Fruit fly (Drosophila melanogaster) whole organism, embryonic: ENCODE results near the gene cup.

Experiments
- ATbp ChIP-seq: fragments of 200-800 bp; sonication (Bioruptor generic); optimal IDR thresholded peaks from 2 replicates; lab custom pipeline; 2017; ENCODE audit warnings: missing biosample characterization, mild to moderate bottlenecking, missing genetic modification characterization, missing genetic modification reagents
- Adf1 ChIP-seq: fragments of 200-800 bp; sonication (Bioruptor generic); IDR thresholded peaks from 2 replicates; pipeline ENCODE4 v1.3.6; 2022; ENCODE audit warnings: missing biosample characterization, missing genetic modification characterization
- CG10274 ChIP-seq: fragments of 200-800 bp; sonication (Bioruptor generic); optimal IDR thresholded peaks from 3 replicates; lab custom pipeline; 2017; ENCODE audit warnings: missing biosample characterization, mild to moderate bottlenecking, missing genetic modification characterization
- CG11085 ChIP-seq: fragments of 200-800 bp; sonication (Bioruptor generic); IDR thresholded peaks from 2 replicates; pipeline ENCODE4 v1.3.6; 2022; ENCODE audit warnings: missing biosample characterization, missing genetic modification characterization
- CG12104 ChIP-seq: fragments of 200-800 bp; sonication (Bioruptor generic); optimal IDR thresholded peaks from 3 replicates; lab custom pipeline; 2016; ENCODE audit warnings: missing biosample characterization, missing genetic modification characterization
- CG12744 ChIP-seq: fragments of 200-800 bp; sonication (Bioruptor generic); optimal IDR thresholded peaks from 2 replicates; lab custom pipeline; 2016; ENCODE audit warnings: missing biosample characterization, missing genetic modification characterization
- CG15601 ChIP-seq: fragments of 200-800 bp; sonication (Bioruptor generic); optimal IDR thresholded peaks from 3 replicates; lab custom pipeline; 2019; ENCODE audit warnings: missing biosample characterization, mild to moderate bottlenecking, missing genetic modification characterization, moderate library complexity
- CG17829 ChIP-seq: fragments of 200-800 bp; optimal IDR thresholded peaks from 2 replicates; lab custom pipeline; 2019; ENCODE audit warnings: missing biosample characterization, mild to moderate bottlenecking, missing genetic modification characterization, moderate library complexity
- CG1792 ChIP-seq: fragments of 200-800 bp; sonication (Bioruptor generic); optimal IDR thresholded peaks from 2 replicates; lab custom pipeline; 2016; ENCODE audit warnings: missing biosample characterization, missing genetic modification characterization
- CG18599 ChIP-seq: fragments of 200-800 bp; sonication (Bioruptor generic); optimal IDR thresholded peaks from 3 replicates; lab custom pipeline; 2017; ENCODE audit warnings: missing biosample characterization, missing genetic modification characterization, mild to moderate bottlenecking, moderate library complexity, missing genetic modification reagents
- CG2129 ChIP-seq: fragments of 200-800 bp; sonication (Bioruptor generic); IDR thresholded peaks from 2 replicates; pipeline ENCODE4 v1.3.6; 2022; ENCODE audit warnings: missing biosample characterization, missing genetic modification characterization; ENCODE audit not compliant: partially characterized antibody
- CG2199 ChIP-seq: fragments of 200-800 bp; sonication (Bioruptor generic); IDR thresholded peaks from 3 replicates; pipeline ENCODE4 v1.3.6; 2022; ENCODE audit warnings: missing biosample characterization, missing genetic modification characterization
- CG32767 ChIP-seq: fragments of 200-800 bp; sonication (Bioruptor generic); IDR thresholded peaks from 2 replicates; pipeline ENCODE4 v1.3.6; 2022; ENCODE audit warnings: missing biosample characterization, missing genetic modification characterization
- CG4617 ChIP-seq: fragments of 200-800 bp; sonication (Bioruptor generic); optimal IDR thresholded peaks from 3 replicates; lab custom pipeline; 2016; ENCODE audit warnings: missing biosample characterization, missing genetic modification characterization, borderline replicate concordance
- CG4707 ChIP-seq: fragments of 200-800 bp; sonication (Bioruptor generic); optimal IDR thresholded peaks from 2 replicates; lab custom pipeline; 2018; ENCODE audit warnings: missing biosample characterization, mild to moderate bottlenecking, missing genetic modification characterization, moderate library complexity
- CG5245 ChIP-seq: fragments of 200-800 bp; sonication (Bioruptor generic); optimal IDR thresholded peaks from 3 replicates; lab custom pipeline; 2016; ENCODE audit warnings: missing biosample characterization, missing genetic modification characterization
- CG7786 ChIP-seq: fragments of 200-800 bp; sonication (Bioruptor generic); optimal IDR thresholded peaks from 2 replicates; lab custom pipeline; 2016; ENCODE audit warnings: missing biosample characterization, missing genetic modification characterization
- CG8089 ChIP-seq: fragments of 200-800 bp; sonication (Bioruptor generic); optimal IDR thresholded peaks from 3 replicates; lab custom pipeline; 2016; ENCODE audit warnings: missing biosample characterization, missing genetic modification characterization
- CG8478 ChIP-seq: fragments of >200 bp; optimal IDR thresholded peaks from 2 replicates; lab custom pipeline; 2018
- D19A ChIP-seq: fragments of 200-800 bp; optimal IDR thresholded peaks from 3 replicates; lab custom pipeline; 2019; ENCODE audit warnings: missing biosample characterization, mild to moderate bottlenecking, missing genetic modification characterization, moderate library complexity
- Dfd ChIP-seq, 2 experiments: fragments of >200 bp; optimal IDR thresholded peaks; 2 replicates each; lab custom pipeline; 2017; ENCODE audit warnings: missing biosample characterization in 2 of 2, missing genetic modification characterization in 2 of 2
- Ets97D ChIP-seq: fragments of 200-800 bp; sonication (Bioruptor generic); optimal IDR thresholded peaks from 3 replicates; lab custom pipeline; 2016; ENCODE audit warnings: missing biosample characterization, missing genetic modification characterization
- H15 ChIP-seq: fragments of 200-800 bp; sonication (Bioruptor generic); IDR thresholded peaks from 3 replicates; pipeline ENCODE4 v1.3.6; 2022; ENCODE audit warnings: missing biosample characterization, missing genetic modification characterization
- Hey ChIP-seq: fragments of 200-800 bp; sonication (Bioruptor generic); optimal IDR thresholded peaks from 3 replicates; lab custom pipeline; 2018; ENCODE audit warnings: missing biosample characterization, mild to moderate bottlenecking, missing genetic modification characterization
- HmgD ChIP-seq: fragments of 200-800 bp; sonication (Bioruptor generic); optimal IDR thresholded peaks from 3 replicates; lab custom pipeline; 2016; ENCODE audit warnings: missing biosample characterization, missing genetic modification characterization
- Hsf ChIP-seq: fragments of 200-800 bp; sonication (Bioruptor generic); optimal IDR thresholded peaks from 3 replicates; lab custom pipeline; 2016; ENCODE audit warnings: missing biosample characterization, missing genetic modification characterization
- Lhr ChIP-seq: fragments of 200-800 bp; sonication (Bioruptor generic); optimal IDR thresholded peaks from 3 replicates; lab custom pipeline; 2017; ENCODE audit warnings: mild to moderate bottlenecking, missing biosample characterization, missing genetic modification reagents, missing genetic modification characterization
- Lim3 ChIP-seq: fragments of 200-800 bp; sonication (Bioruptor generic); IDR thresholded peaks from 2 replicates; pipeline ENCODE4 v1.3.6; 2022; ENCODE audit warnings: missing biosample characterization, missing genetic modification characterization
- Nf-YA ChIP-seq: fragments of 200-800 bp; sonication (Bioruptor generic); IDR thresholded peaks from 2 replicates; pipeline ENCODE4 v1.3.6; 2022; ENCODE audit warnings: missing biosample characterization, missing genetic modification characterization
- NfI ChIP-seq: fragments of 200-800 bp; sonication (Bioruptor generic); optimal IDR thresholded peaks from 3 replicates; lab custom pipeline; 2018; ENCODE audit warnings: missing biosample characterization, mild to moderate bottlenecking, missing genetic modification characterization, moderate library complexity
- Sox100B ChIP-seq: fragments of 200-800 bp; sonication (Bioruptor generic); optimal IDR thresholded peaks from 3 replicates; lab custom pipeline; 2018; ENCODE audit warnings: missing biosample characterization, mild to moderate bottlenecking, missing genetic modification characterization
- Sry-δ ChIP-seq: fragments of 200-800 bp; sonication (Bioruptor generic); optimal IDR thresholded peaks from 2 replicates; lab custom pipeline; 2016; ENCODE audit warnings: missing biosample characterization, missing genetic modification characterization
- Taf1 ChIP-seq: fragments of 200-800 bp; sonication (Bioruptor generic); IDR thresholded peaks from 2 replicates; pipeline ENCODE4 v1.3.6; 2022; ENCODE audit warnings: missing biosample characterization, missing genetic modification characterization
- Usf ChIP-seq: fragments of 200-800 bp; sonication (Bioruptor generic); optimal IDR thresholded peaks from 2 replicates; lab custom pipeline; 2017; ENCODE audit warnings: missing genotype, missing biosample characterization, missing genetic modification characterization
- br ChIP-seq: fragments of >200 bp; optimal IDR thresholded peaks from 2 replicates; lab custom pipeline; 2017
- cg ChIP-seq: fragments of 200-800 bp; sonication (Bioruptor generic); optimal IDR thresholded peaks from 3 replicates; lab custom pipeline; 2019; ENCODE audit warnings: missing biosample characterization, mild to moderate bottlenecking, missing genetic modification characterization, moderate library complexity
- chinmo ChIP-seq: fragments of 200-800 bp; sonication (Bioruptor generic); IDR thresholded peaks from 4 replicates; pipeline ENCODE4 v1.3.6; 2022; ENCODE audit warnings: missing biosample characterization, missing genetic modification characterization; ENCODE audit not compliant: partially characterized antibody
- da ChIP-seq: fragments of 200-800 bp; sonication (Bioruptor generic); optimal IDR thresholded peaks from 2 replicates; lab custom pipeline; 2016; ENCODE audit warnings: missing biosample characterization, missing genetic modification characterization
- dysf ChIP-seq: fragments of 200-800 bp; sonication (Bioruptor generic); IDR thresholded peaks from 3 replicates; pipeline ENCODE4 v1.3.6; 2022; ENCODE audit warnings: missing biosample characterization, missing genetic modification characterization
- maf-S ChIP-seq: fragments of 200-800 bp; sonication (Bioruptor generic); optimal IDR thresholded peaks from 2 replicates; lab custom pipeline; 2016; ENCODE audit warnings: missing biosample characterization, missing genetic modification characterization
- nerfin-2 ChIP-seq: fragments of 200-800 bp; sonication (Bioruptor generic); IDR thresholded peaks from 2 replicates; pipeline ENCODE4 v1.3.6; 2022; ENCODE audit warnings: missing biosample characterization, missing genetic modification characterization; ENCODE audit not compliant: partially characterized antibody
- pan ChIP-seq, 4 experiments: fragments of >200 bp in 3 of 4; fragments of 200-800 bp in 1 of 4; sonication (Bioruptor generic) in 1 of 4; optimal IDR thresholded peaks in 3 of 4; IDR thresholded peaks in 1 of 4; 2 replicates each; pipeline versions ENCODE4 v1.3.6 to Lab custom; 2017 to 2022; ENCODE audit warnings: missing biosample characterization in 2 of 4, missing genetic modification characterization in 2 of 4, mixed read lengths in 1 of 4
- pb ChIP-seq: fragments of 200-800 bp; sonication (Bioruptor generic); optimal IDR thresholded peaks from 3 replicates; lab custom pipeline; 2016; ENCODE audit warnings: missing biosample characterization, missing genetic modification characterization
- psq ChIP-seq: fragments of 200-800 bp; sonication (Bioruptor generic); optimal IDR thresholded peaks from 2 replicates; lab custom pipeline; 2017; ENCODE audit warnings: missing biosample characterization, missing genetic modification characterization
- ranshi ChIP-seq: fragments of 200-800 bp; sonication (Bioruptor generic); IDR thresholded peaks from 2 replicates; pipeline ENCODE4 v1.3.6; 2022; ENCODE audit warnings: missing biosample characterization, missing genetic modification characterization
- run ChIP-seq: fragments of 200-800 bp; sonication (Bioruptor generic); optimal IDR thresholded peaks from 3 replicates; lab custom pipeline; 2018; ENCODE audit warnings: missing biosample characterization, mild to moderate bottlenecking, missing genetic modification characterization
- sens ChIP-seq: fragments of 200-800 bp; sonication (Bioruptor generic); peaks from one replicate; lab custom pipeline; 2016; ENCODE audit warnings: missing biosample characterization, missing genetic modification characterization
- slou ChIP-seq: fragments of 200-800 bp; sonication (Bioruptor generic); optimal IDR thresholded peaks from 3 replicates; lab custom pipeline; 2016; ENCODE audit warnings: missing biosample characterization, missing genetic modification characterization
- yki ChIP-seq: fragments of >200 bp; optimal IDR thresholded peaks from 3 replicates; lab custom pipeline; 2018

cup gene

dm6 chr2L:6683992-6684882 lies 20.8 kb downstream of the cup start, which contains the start of gene Nhe3 (continued):
- TF ChIP-seq CG4617 (GFP tag; lab: Kevin White, UChicago) (peak; percentile 73), chinmo (peak; percentile 81; the same call in 2 of the 4 replicates), nerfin-2 (no peak), ATbp (peak; percentile 74), cg (GFP tag; lab: Kevin White, UChicago) (no peak), CG15601 (tag; lab: Kevin White, UChicago) (peak; percentile 57), CG8089 (GFP tag; lab: Kevin White, UChicago) (peak; percentile 51), Usf (GFP tag; lab: Kevin White, UChicago) (peak; percentile 63), CG8478 (lab: Kevin White, UChicago) (no peak), CG5245 (peak; percentile 66), NfI (GFP tag; lab: Kevin White, UChicago) (peak; percentile 75), CG11085 (peak; percentile 71), CG7786 (GFP tag; lab: Kevin White, UChicago) (peak; percentile 82), CG1792 (GFP tag; lab: Kevin White, UChicago) (peak; percentile 59), H15 (GFP tag; lab: Robert Waterston, UW) (peak; percentile 82), pb (GFP tag; lab: Kevin White, UChicago) (peak; percentile 63), sens (peak; percentile 97), Hsf (GFP tag; lab: Kevin White, UChicago) (peak; percentile 90), CG2129 (GFP tag; lab: Robert Waterston, UW) (no peak), Hey (no peak), CG12104 (GFP tag; lab: Kevin White, UChicago) (peak; percentile 73), Lhr (GFP tag; lab: Kevin White, UChicago) (peak; percentile 68), CG10274 (GFP tag; lab: Kevin White, UChicago) (peak; percentile 36), Adf1 (peak; percentile 37; the same call in 1 of the 2 replicates), CG2199 (peak; percentile 70; the same call in 1 of the 3 replicates), Sry-δ (peak; percentile 64), Lim3 (GFP tag; lab: Robert Waterston, UW) (no peak), D19A (tag; lab: Kevin White, UChicago) (no peak), yki (lab: Kevin White, UChicago) (no peak), run (tag; lab: Kevin White, UChicago) (peak; percentile 36), CG32767 (GFP tag; lab: Robert Waterston, UW) (no peak; the same call in 1 of the 2 replicates), CG12744 (GFP tag; lab: Kevin White, UChicago) (peak; percentile 71), da (no peak), CG17829 (tag; lab: Kevin White, UChicago) (peak; percentile 75), Sox100B (GFP tag; lab: Kevin White, UChicago) (peak; percentile 81), Ets97D (GFP tag; lab: Kevin White, UChicago) (peak; percentile 78), slou (peak; percentile 49), CG18599 (GFP tag; lab: Kevin White, UChicago) (peak; percentile 41), br (lab: Kevin White, UChicago) (no peak), Taf1 (GFP tag; lab: Robert Waterston, UW) (peak; percentile 77), psq (GFP tag; lab: Kevin White, UChicago) (peak; percentile 39), dysf (GFP tag; lab: Robert Waterston, UW) (peak; percentile 85), CG4707 (GFP tag; lab: Kevin White, UChicago) (no peak), HmgD (no peak), Nf-YA (GFP tag; lab: Robert Waterston, UW) (no peak), Dfd (GFP tag; optimal IDR thresholded peaks at IDR 0.05; lab: Kevin White, UChicago) (no peak), pan (optimal IDR thresholded peaks at IDR 0.05; lab: Kevin White, UChicago) (no peak), pan (GFP tag; optimal IDR thresholded peaks at IDR 0.05 in 1 of 2, IDR thresholded peaks at IDR 0.05 in 1 of 2) (peak in 1 of 2 experiments; percentile 85), ranshi (peak; percentile 87; the same call in 1 of the 2 replicates), maf-S (GFP tag; lab: Kevin White, UChicago) (peak; percentile 59)
